Fruit fly (Drosophila melanogaster) whole organism, embryonic: Measurements from ENCODE around the gene stet.

Experiments used
- Abd-B ChIP-seq: fragments of 200-800 bp; sonication (Bioruptor generic); optimal IDR thresholded peaks from 2 replicates; lab custom pipeline; 2018; ENCODE audit warnings: missing biosample characterization, mild to moderate bottlenecking, missing genetic modification characterization, moderate library complexity
- Adf1 ChIP-seq: fragments of 200-800 bp; sonication (Bioruptor generic); IDR thresholded peaks from 2 replicates; pipeline ENCODE4 v1.3.6; 2022; ENCODE audit warnings: missing biosample characterization, missing genetic modification characterization
- B-H1 ChIP-seq: fragments of 200-800 bp; sonication (Bioruptor generic); IDR thresholded peaks from 3 replicates; pipeline ENCODE4 v1.3.6; 2022; ENCODE audit warnings: missing biosample characterization, missing genetic modification characterization
- Bdp1 ChIP-seq: fragments of 200-800 bp; sonication (Bioruptor generic); optimal IDR thresholded peaks from 3 replicates; lab custom pipeline; 2016; ENCODE audit warnings: missing biosample characterization, missing genetic modification characterization
- Bgb ChIP-seq: fragments of 200-800 bp; sonication (Bioruptor generic); IDR thresholded peaks from 2 replicates; pipeline ENCODE4 v1.3.6; 2022; ENCODE audit warnings: missing biosample characterization, missing genetic modification characterization; ENCODE audit not compliant: partially characterized antibody
- Bteb2 ChIP-seq: fragments of 200-800 bp; sonication (Bioruptor generic); optimal IDR thresholded peaks from 2 replicates; lab custom pipeline; 2016; ENCODE audit warnings: missing biosample characterization, missing genetic modification characterization
- CG10462 ChIP-seq: fragments of 200-800 bp; sonication (Bioruptor generic); optimal IDR thresholded peaks from 2 replicates; lab custom pipeline; 2016; ENCODE audit warnings: missing biosample characterization, missing genetic modification characterization
- CG11093 ChIP-seq: fragments of 200-800 bp; sonication (Bioruptor generic); IDR thresholded peaks from 3 replicates; pipeline ENCODE4 v1.3.6; 2022; ENCODE audit warnings: missing biosample characterization, missing genetic modification characterization
- CG11695 ChIP-seq: fragments of 200-800 bp; sonication (Bioruptor generic); IDR thresholded peaks from 3 replicates; pipeline ENCODE4 v1.3.6; 2022; ENCODE audit warnings: missing biosample characterization, missing genetic modification characterization
- CG14965 ChIP-seq: fragments of 200-800 bp; sonication (Bioruptor generic); optimal IDR thresholded peaks from 2 replicates; lab custom pipeline; 2016; ENCODE audit warnings: missing biosample characterization, missing genetic modification characterization, borderline replicate concordance
- CG15073 ChIP-seq: fragments of 200-800 bp; sonication (Bioruptor generic); optimal IDR thresholded peaks from 2 replicates; lab custom pipeline; 2016; ENCODE audit warnings: missing biosample characterization, missing genetic modification characterization
- CG15479 ChIP-seq: fragments of 200-800 bp; sonication (Bioruptor generic); optimal IDR thresholded peaks from 3 replicates; lab custom pipeline; 2019; ENCODE audit warnings: missing biosample characterization, mild to moderate bottlenecking, missing genetic modification characterization, moderate library complexity
- CG17568 ChIP-seq: fragments of 200-800 bp; sonication (Bioruptor generic); optimal IDR thresholded peaks from 2 replicates; lab custom pipeline; 2018; ENCODE audit warnings: missing biosample characterization, mild to moderate bottlenecking, missing genetic modification characterization, moderate library complexity
- CG18764 ChIP-seq: fragments of 200-800 bp; sonication (Bioruptor generic); optimal IDR thresholded peaks from 3 replicates; lab custom pipeline; 2016; ENCODE audit warnings: missing biosample characterization, missing genetic modification characterization
- CG3407 ChIP-seq: fragments of 200-800 bp; sonication (Bioruptor generic); optimal IDR thresholded peaks from 2 replicates; lab custom pipeline; 2018; ENCODE audit warnings: missing biosample characterization, mild to moderate bottlenecking, missing genetic modification characterization
- CG4854 ChIP-seq: fragments of 200-800 bp; sonication (Bioruptor generic); optimal IDR thresholded peaks from 2 replicates; lab custom pipeline; 2016; ENCODE audit warnings: missing biosample characterization, missing genetic modification characterization, inconsistent platforms
- CG6254 ChIP-seq: fragments of 200-800 bp; sonication (Bioruptor generic); optimal IDR thresholded peaks from 3 replicates; lab custom pipeline; 2017; ENCODE audit warnings: mild to moderate bottlenecking, missing biosample characterization, missing genetic modification reagents, missing genetic modification characterization
- CG7928 ChIP-seq: fragments of 200-800 bp; sonication (Bioruptor generic); optimal IDR thresholded peaks from 2 replicates; lab custom pipeline; 2017; ENCODE audit warnings: missing biosample characterization, mild to moderate bottlenecking, missing genetic modification characterization
- CG8388 ChIP-seq: fragments of 200-800 bp; sonication (Bioruptor generic); optimal IDR thresholded peaks from 2 replicates; lab custom pipeline; 2019; ENCODE audit warnings: missing biosample characterization, mild to moderate bottlenecking, missing genetic modification characterization, moderate library complexity
- CkIIα-i1 ChIP-seq: fragments of 200-800 bp; sonication (Bioruptor generic); IDR thresholded peaks from 2 replicates; pipeline ENCODE4 v1.3.6; 2022; ENCODE audit warnings: missing biosample characterization, missing genetic modification characterization
- Doc3 ChIP-seq: fragments of 200-800 bp; sonication (Bioruptor generic); IDR thresholded peaks from 3 replicates; pipeline ENCODE4 v1.3.6; 2022; ENCODE audit warnings: missing biosample characterization, missing genetic modification characterization; ENCODE audit not compliant: partially characterized antibody
- Elba2 ChIP-seq: fragments of 200-800 bp; sonication (Bioruptor generic); optimal IDR thresholded peaks from 3 replicates; lab custom pipeline; 2016; ENCODE audit warnings: missing biosample characterization, missing genetic modification characterization
- Ets97D ChIP-seq: fragments of 200-800 bp; sonication (Bioruptor generic); optimal IDR thresholded peaks from 3 replicates; lab custom pipeline; 2016; ENCODE audit warnings: missing biosample characterization, missing genetic modification characterization
- HLHmδ ChIP-seq: fragments of 200-800 bp; sonication (Bioruptor generic); optimal IDR thresholded peaks from 2 replicates; lab custom pipeline; 2018; ENCODE audit warnings: missing biosample characterization, mild to moderate bottlenecking, missing genetic modification characterization, moderate library complexity
- Lim3 ChIP-seq: fragments of 200-800 bp; sonication (Bioruptor generic); IDR thresholded peaks from 2 replicates; pipeline ENCODE4 v1.3.6; 2022; ENCODE audit warnings: missing biosample characterization, missing genetic modification characterization
- Lpt ChIP-seq: fragments of >200 bp; optimal IDR thresholded peaks from 2 replicates; lab custom pipeline; 2018; ENCODE audit warnings: missing biosample characterization, missing genetic modification characterization
- az2 ChIP-seq: fragments of 200-800 bp; sonication (Bioruptor generic); optimal IDR thresholded peaks from 3 replicates; lab custom pipeline; 2016; ENCODE audit warnings: missing biosample characterization, missing genetic modification characterization
- bcd ChIP-seq: fragments of 200-800 bp; sonication (Bioruptor generic); optimal IDR thresholded peaks from 2 replicates; lab custom pipeline; 2017; ENCODE audit warnings: missing biosample characterization, mild to moderate bottlenecking, missing genetic modification characterization
- bowl ChIP-seq: fragments of 200-800 bp; sonication (Bioruptor generic); IDR thresholded peaks from 2 replicates; pipeline ENCODE4 v1.3.6; 2022; ENCODE audit warnings: missing biosample characterization, missing genetic modification characterization
- bsh ChIP-seq, 2 experiments: fragments of 200-800 bp; sonication (Bioruptor generic); optimal IDR thresholded peaks; 2 replicates each; lab custom pipeline; 2017 to 2018; ENCODE audit warnings: mild to moderate bottlenecking in 2 of 2, missing biosample characterization in 2 of 2, missing genetic modification characterization in 2 of 2, moderate library complexity in 1 of 2
- chn ChIP-seq: fragments of 200-800 bp; sonication (Bioruptor generic); optimal IDR thresholded peaks from 2 replicates; lab custom pipeline; 2016; ENCODE audit warnings: missing biosample characterization, missing genetic modification characterization
- corto ChIP-seq: fragments of 200-800 bp; sonication (Bioruptor generic); optimal IDR thresholded peaks from 2 replicates; lab custom pipeline; 2016; ENCODE audit warnings: missing biosample characterization, mild to moderate bottlenecking, missing genetic modification characterization, moderate library complexity
- crp ChIP-seq, 2 experiments: fragments of 200-800 bp; sonication (Bioruptor generic); optimal IDR thresholded peaks; 2 replicates in 1 of 2; 3 replicates in 1 of 2; lab custom pipeline; 2017; ENCODE audit warnings: missing biosample characterization in 2 of 2, missing genetic modification characterization in 2 of 2, mild to moderate bottlenecking in 1 of 2, moderate library complexity in 1 of 2
- dm ChIP-seq: fragments of 200-800 bp; sonication (Bioruptor generic); optimal IDR thresholded peaks from 3 replicates; lab custom pipeline; 2016; ENCODE audit warnings: missing biosample characterization, missing genetic modification characterization
- ems ChIP-seq: fragments of 200-800 bp; sonication (Bioruptor generic); optimal IDR thresholded peaks from 3 replicates; lab custom pipeline; 2016; ENCODE audit warnings: missing biosample characterization, missing genetic modification characterization
- en ChIP-seq: fragments of 200-800 bp; sonication (Bioruptor generic); optimal IDR thresholded peaks from 2 replicates; lab custom pipeline; 2016; ENCODE audit warnings: missing biosample characterization, missing genetic modification characterization
- gsb ChIP-seq: fragments of 200-800 bp; sonication (Bioruptor generic); IDR thresholded peaks from 2 replicates; pipeline ENCODE4 v1.3.6; 2022; ENCODE audit warnings: missing biosample characterization, missing genetic modification characterization
- hkb ChIP-seq, 2 experiments: fragments of 200-800 bp in 1 of 2; fragments of >200 bp in 1 of 2; sonication (Bioruptor generic) in 1 of 2; IDR thresholded peaks in 1 of 2; optimal IDR thresholded peaks in 1 of 2; 2 replicates each; pipeline versions ENCODE4 v1.3.6 to Lab custom; 2017 to 2022; ENCODE audit warnings: missing biosample characterization in 1 of 2, missing genetic modification characterization in 1 of 2
- jing ChIP-seq: fragments of 200-800 bp; sonication (Bioruptor generic); optimal IDR thresholded peaks from 2 replicates; lab custom pipeline; 2018; ENCODE audit warnings: missing biosample characterization, mild to moderate bottlenecking, missing genetic modification characterization
- lbe ChIP-seq: fragments of 200-800 bp; sonication (Bioruptor generic); optimal IDR thresholded peaks from 2 replicates; lab custom pipeline; 2016; ENCODE audit warnings: missing biosample characterization, mild to moderate bottlenecking, missing genetic modification characterization
- lilli ChIP-seq: fragments of 200-800 bp; sonication (Bioruptor generic); optimal IDR thresholded peaks from 3 replicates; lab custom pipeline; 2016; ENCODE audit warnings: missing biosample characterization, missing genetic modification characterization
- luna ChIP-seq: fragments of 200-800 bp; sonication (Bioruptor generic); optimal IDR thresholded peaks from 2 replicates; lab custom pipeline; 2016; ENCODE audit warnings: missing biosample characterization, missing genetic modification characterization
- nerfin-2 ChIP-seq: fragments of 200-800 bp; sonication (Bioruptor generic); IDR thresholded peaks from 2 replicates; pipeline ENCODE4 v1.3.6; 2022; ENCODE audit warnings: missing biosample characterization, missing genetic modification characterization; ENCODE audit not compliant: partially characterized antibody
- nmo ChIP-seq: fragments of 200-800 bp; sonication (Bioruptor generic); optimal IDR thresholded peaks from 2 replicates; lab custom pipeline; 2018; ENCODE audit warnings: missing biosample characterization, mild to moderate bottlenecking, missing genetic modification characterization, moderate library complexity
- pfk ChIP-seq: fragments of 200-800 bp; sonication (Bioruptor generic); optimal IDR thresholded peaks from 2 replicates; lab custom pipeline; 2018; ENCODE audit warnings: missing biosample characterization, mild to moderate bottlenecking, missing genetic modification characterization, moderate library complexity
- tin ChIP-seq: fragments of 200-800 bp; sonication (Bioruptor generic); optimal IDR thresholded peaks from 3 replicates; lab custom pipeline; 2016; ENCODE audit warnings: missing biosample characterization, missing genetic modification characterization
- ttk ChIP-seq: fragments of 200-800 bp; sonication (Bioruptor generic); IDR thresholded peaks from 2 replicates; pipeline ENCODE4 v2.1.2; 2022; ENCODE audit warnings: missing biosample characterization, missing genetic modification characterization
- yki ChIP-seq: fragments of >200 bp; optimal IDR thresholded peaks from 3 replicates; lab custom pipeline; 2018

stet gene

DNA sequence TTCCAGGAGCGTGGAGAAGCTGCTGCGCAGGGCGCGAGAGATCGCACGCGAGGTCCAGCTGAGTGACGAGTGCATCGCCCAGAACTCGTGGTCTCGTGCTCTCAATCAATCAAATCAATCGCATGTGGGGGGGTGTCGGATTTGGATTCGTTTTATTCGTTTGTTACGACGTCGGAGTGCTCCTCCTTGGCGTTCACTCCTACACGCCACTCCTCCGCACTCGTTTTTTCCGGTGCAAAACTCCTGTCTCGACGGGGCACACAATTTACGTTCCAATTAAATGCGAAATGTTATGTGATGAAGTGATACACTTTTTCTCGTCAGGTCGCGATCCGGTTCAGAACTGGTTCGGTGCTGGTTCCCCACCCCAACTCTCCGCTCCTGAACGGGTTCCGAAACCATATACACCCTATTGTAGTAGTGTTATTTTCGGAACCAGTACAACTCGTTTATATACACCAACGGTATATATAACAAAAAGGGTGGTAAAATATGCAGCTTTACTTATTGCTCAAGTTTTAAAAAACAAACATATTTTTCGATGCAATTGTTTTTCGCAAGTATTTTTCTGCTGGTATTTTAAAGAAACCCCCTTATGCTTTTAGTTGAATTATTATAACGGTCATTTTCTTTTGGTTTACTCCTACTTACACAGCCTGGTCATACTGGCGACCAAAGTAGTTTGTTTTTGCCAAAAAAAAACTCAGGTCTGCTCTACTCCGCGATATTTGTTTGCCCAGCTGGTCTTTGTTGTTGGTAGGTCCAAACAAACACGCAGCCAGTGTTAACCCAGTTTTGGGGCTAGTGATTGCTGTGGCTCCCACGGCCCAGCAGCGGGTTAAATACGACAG lies 47.4 kb upstream of the stet start, which contains the start of the genes CG12091 and pns (continued):
- TF ChIP-seq CG17568 (no peak), luna (GFP tag; lab: Kevin White, UChicago) (peak; percentile 73), bowl (GFP tag; lab: Robert Waterston, UW) (0 out of 2 replicates have a peak, but pooled peaks have one; percentile 5), crp (GFP tag; optimal IDR thresholded peaks at IDR 0.05; lab: Kevin White, UChicago) (peak in 1 of 2 experiments; percentile 47), Lpt (GFP tag; lab: Kevin White, UChicago) (no peak), dm (peak; percentile 61), CG18764 (GFP tag; lab: Kevin White, UChicago) (peak; percentile 56), HLHmδ (GFP tag; lab: Kevin White, UChicago) (peak; percentile 71), bsh (GFP tag; optimal IDR thresholded peaks at IDR 0.05; lab: Kevin White, UChicago) (peak in 1 of 2 experiments; percentile 56), Bteb2 (GFP tag; lab: Kevin White, UChicago) (peak; percentile 56), CG15073 (GFP tag; lab: Kevin White, UChicago) (no peak), B-H1 (GFP tag; lab: Robert Waterston, UW) (peak; percentile 67), jing (GFP tag; lab: Kevin White, UChicago) (no peak), CG15479 (GFP tag; lab: Kevin White, UChicago) (no peak), Bgb (peak; percentile 44), pfk (GFP tag; lab: Kevin White, UChicago) (peak; percentile 11), nmo (GFP tag; lab: Kevin White, UChicago) (peak; percentile 80), CG11093 (GFP tag; lab: Robert Waterston, UW) (no peak), CG3407 (GFP tag; lab: Kevin White, UChicago) (no peak), lilli (GFP tag; lab: Kevin White, UChicago) (peak; percentile 77), chn (peak; percentile 79), CG10462 (GFP tag; lab: Kevin White, UChicago) (peak; percentile 70), CkIIα-i1 (GFP tag; lab: Robert Waterston, UW) (no peak), Doc3 (GFP tag; lab: Robert Waterston, UW) (no peak), ems (GFP tag; lab: Kevin White, UChicago) (peak; percentile 71), Adf1 (GFP tag; lab: Robert Waterston, UW) (peak; percentile 33; the same call in 1 of the 2 replicates), Elba2 (GFP tag; lab: Kevin White, UChicago) (peak; percentile 52), CG6254 (GFP tag; lab: Kevin White, UChicago) (peak; percentile 100), nerfin-2 (GFP tag; lab: Robert Waterston, UW) (0 out of 2 replicates have a peak, but pooled peaks have one; percentile 53), hkb (optimal IDR thresholded peaks at IDR 0.05; lab: Kevin White, UChicago) (peak; percentile 39), hkb (GFP tag; IDR thresholded peaks at IDR 0.05; lab: Robert Waterston, UW) (peak; percentile 64), en (peak; percentile 26), tin (GFP tag; lab: Kevin White, UChicago) (peak; percentile 74), Ets97D (GFP tag; lab: Kevin White, UChicago) (peak; percentile 84), CG8388 (GFP tag; lab: Kevin White, UChicago) (peak; percentile 42), bcd (GFP tag; lab: Kevin White, UChicago) (peak; percentile 59), lbe (peak; percentile 59), Lim3 (no peak), CG4854 (GFP tag; lab: Kevin White, UChicago) (peak; percentile 60), Bdp1 (GFP tag; lab: Kevin White, UChicago) (peak; percentile 60), CG14965 (GFP tag; lab: Kevin White, UChicago) (no peak), az2 (GFP tag; lab: Kevin White, UChicago) (peak; percentile 62), ttk (GFP tag; lab: Robert Waterston, UW) (0 out of 2 replicates have a peak, but pooled peaks have one; percentile 29), Abd-B (peak; percentile 55), gsb (GFP tag; lab: Robert Waterston, UW) (peak; percentile 52; the same call in 1 of the 2 replicates), yki (no peak), CG11695 (GFP tag; lab: Robert Waterston, UW) (peak; percentile 65; the same call in 2 of the 3 replicates), corto (GFP tag; lab: Kevin White, UChicago) (no peak), CG7928 (peak; percentile 58)
